Worm (Caenorhabditis elegans): ENCODE results near the gene fbxc-34.

ce11 chrII:884204-884603 lies 46.8 kb upstream of the fbxc-34 start:
- TF ChIP-seq ama-1 (optimal IDR thresholded peaks at IDR 0.05), result no peak
- TF ChIP-seq nhr-237 (tag; optimal IDR thresholded peaks at IDR 0.05), result no peak
- no peak for TF ChIP-seq nhr-11 (tag; optimal IDR thresholded peaks at IDR 0.05)
- no peak for TF ChIP-seq snpc-4 (tag; optimal IDR thresholded peaks at IDR 0.05)
- no peak for TF ChIP-seq zag-1 (tag; optimal IDR thresholded peaks at IDR 0.05)
- TF ChIP-seq unc-62 (GFP tag; optimal IDR thresholded peaks at IDR 0.05), result no peak
